Worm (Caenorhabditis elegans): ENCODE measurements around the gene F26D2.15.

DNA sequence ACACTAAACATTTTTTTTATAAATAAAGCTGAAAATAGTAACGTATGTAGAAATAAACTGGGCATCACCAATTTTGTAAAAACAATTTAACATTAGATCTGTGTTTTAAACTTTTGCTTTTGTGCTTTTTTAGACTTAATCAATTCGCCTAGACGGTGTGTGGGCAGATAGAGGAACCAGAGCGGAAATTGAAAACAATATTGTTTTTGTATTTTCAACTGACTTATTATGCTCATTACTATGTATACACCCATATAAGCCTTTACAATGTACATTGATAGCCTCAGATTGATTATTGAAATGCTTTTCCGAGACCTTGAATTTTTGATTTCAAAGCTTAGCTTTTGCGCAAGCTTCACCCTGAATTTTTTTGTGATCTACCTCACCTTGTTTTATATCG is 7.7 kb upstream of the F26D2.15 start, which contains the start of gene str-73:
- TF ChIP-seq snpc-4 (tag; optimal IDR thresholded peaks at IDR 0.05): no peak
- no peak for TF ChIP-seq dve-1 (tag; optimal IDR thresholded peaks at IDR 0.05; ENCODE audit: insufficient read depth)
- TF ChIP-seq mep-1 (tag; optimal IDR thresholded peaks at IDR 0.05): no peak
- TF ChIP-seq Y75B8A.6 (GFP tag; IDR thresholded peaks at IDR 0.05): no peak
- no peak for TF ChIP-seq lsy-2 (tag; optimal IDR thresholded peaks at IDR 0.05)
- TF ChIP-seq ztf-11 (tag; optimal IDR thresholded peaks at IDR 0.05): no peak
- TF ChIP-seq daf-12 (tag; optimal IDR thresholded peaks at IDR 0.05): no peak

Measured in whole organism, L4 larva.